Fruit fly (Drosophila melanogaster): ENCODE measurements around the gene CG32485.
A peak's percentile ranks its signal among the peaks of the same experiment; 100 is the strongest.

The CG32485 gene

dm6 chr3L:3097598-3097880 lies 47.4 kb downstream of the CG32485 start:
- TF ChIP-seq sna (GFP tag; IDR thresholded peaks at IDR 0.05; ENCODE audit: partially characterized antibody), result 0 out of 2 replicates have a peak, but pooled peaks have one; percentile 14
- TF ChIP-seq knrl (GFP tag; IDR thresholded peaks at IDR 0.05; ENCODE audit: partially characterized antibody), result peak; percentile 34; the same call in 2 of the 3 replicates
- peak; percentile 52; the same call in 1 of the 3 replicates for TF ChIP-seq hb (GFP tag; IDR thresholded peaks at IDR 0.05; ENCODE audit: partially characterized antibody)
- TF ChIP-seq sens (GFP tag), result peak; percentile 28
- no peak for TF ChIP-seq chm (GFP tag; IDR thresholded peaks at IDR 0.05)
- TF ChIP-seq YL-1 (GFP tag; optimal IDR thresholded peaks at IDR 0.05), result no peak
- 0 out of 3 replicates have a peak, but pooled peaks have one; percentile 3 for TF ChIP-seq mld (GFP tag; IDR thresholded peaks at IDR 0.05; ENCODE audit: partially characterized antibody)
- peak; percentile 50 for TF ChIP-seq Med (GFP tag)
- peak; percentile 49; the same call in 1 of the 2 replicates for TF ChIP-seq nerfin-2 (GFP tag; IDR thresholded peaks at IDR 0.05; ENCODE audit: partially characterized antibody)

dm6 chr3L:3098778-3099429 lies 48.8 kb downstream of the CG32485 start:
- peak; percentile 71 for TF ChIP-seq vvl (GFP tag; IDR thresholded peaks at IDR 0.05)
- TF ChIP-seq CG14667 (GFP tag; IDR thresholded peaks at IDR 0.05), result no peak
- TF ChIP-seq CG1647 (GFP tag; optimal IDR thresholded peaks at IDR 0.05), result no peak
- TF ChIP-seq abd-A (tag; optimal IDR thresholded peaks at IDR 0.05), result peak; percentile 70
- peak; percentile 49 for TF ChIP-seq CG12769 (tag; optimal IDR thresholded peaks at IDR 0.05)
- TF ChIP-seq Kr (GFP tag; optimal IDR thresholded peaks at IDR 0.05), result no peak
- TF ChIP-seq CG10654 (GFP tag; optimal IDR thresholded peaks at IDR 0.05), result no peak
- TF ChIP-seq sd (tag; optimal IDR thresholded peaks at IDR 0.05), result peak; percentile 40
- no peak for TF ChIP-seq az2 (GFP tag; optimal IDR thresholded peaks at IDR 0.05)
- TF ChIP-seq cwo (GFP tag; optimal IDR thresholded peaks at IDR 0.05), result peak; percentile 1
- no peak for TF ChIP-seq Myb (GFP tag; optimal IDR thresholded peaks at IDR 0.05)
- TF ChIP-seq exex (tag; optimal IDR thresholded peaks at IDR 0.05), result no peak
- TF ChIP-seq Dip2 (GFP tag; IDR thresholded peaks at IDR 0.05), result no peak
- peak; percentile 44 for TF ChIP-seq CG13894 (tag; optimal IDR thresholded peaks at IDR 0.05)
- TF ChIP-seq Ets65A (GFP tag), result peak; percentile 72
- no peak for TF ChIP-seq CG7357 (GFP tag; IDR thresholded peaks at IDR 0.05)
- peak; percentile 76 for TF ChIP-seq Blimp-1 (GFP tag; optimal IDR thresholded peaks at IDR 0.05)
- TF ChIP-seq tna (GFP tag; IDR thresholded peaks at IDR 0.05; ENCODE audit: partially characterized antibody), result no peak
- no peak for TF ChIP-seq esg (GFP tag; conservative IDR thresholded peaks at IDR 0.05)
- peak; percentile 77; the same call in 2 of the 4 replicates for TF ChIP-seq chinmo (GFP tag; IDR thresholded peaks at IDR 0.05; ENCODE audit: partially characterized antibody)

- no peak for TF ChIP-seq lbe (GFP tag; optimal IDR thresholded peaks at IDR 0.05)
- no peak for TF ChIP-seq HLHmδ (GFP tag; optimal IDR thresholded peaks at IDR 0.05)
- no peak for TF ChIP-seq CG16863 (GFP tag; optimal IDR thresholded peaks at IDR 0.05)
- no peak for TF ChIP-seq sug (tag; optimal IDR thresholded peaks at IDR 0.05)
- TF ChIP-seq tup (GFP tag; optimal IDR thresholded peaks at IDR 0.05), result no peak
- no peak for TF ChIP-seq oc (tag; optimal IDR thresholded peaks at IDR 0.05)
- TF ChIP-seq CG11247 (GFP tag; IDR thresholded peaks at IDR 0.05), result 0 out of 2 replicates have a peak, but pooled peaks have one; percentile 6
- no peak for TF ChIP-seq CG12391 (tag; optimal IDR thresholded peaks at IDR 0.05)
Measured at dm6 chr3L:3101157-3101556, 51.0 kb downstream of the CG32485 start.

All from whole organism, embryonic.